Fruit fly (Drosophila melanogaster) whole organism, prepupa: ENCODE results near the gene mof.
A peak's percentile ranks its signal among the peaks of the same experiment; 100 is the strongest.

Experiments
- CG10631 ChIP-seq: fragments of 200-800 bp; sonication (Bioruptor generic); optimal IDR thresholded peaks from 2 replicates; lab custom pipeline; 2016; ENCODE audit warnings: missing biosample characterization, missing genetic modification characterization
- CG10669 ChIP-seq: fragments of 200-800 bp; sonication (Bioruptor generic); optimal IDR thresholded peaks from 3 replicates; lab custom pipeline; 2018; ENCODE audit warnings: missing biosample characterization, mild to moderate bottlenecking, missing genetic modification characterization, moderate library complexity
- CG11294 ChIP-seq: fragments of 200-800 bp; sonication (Bioruptor generic); IDR thresholded peaks from 2 replicates; pipeline ENCODE4 v1.3.6; 2022; ENCODE audit warnings: missing biosample characterization, missing genetic modification characterization
- CG11762 ChIP-seq: fragments of 200-800 bp; sonication (Bioruptor generic); optimal IDR thresholded peaks from 3 replicates; lab custom pipeline; 2016; ENCODE audit warnings: missing biosample characterization, missing genetic modification characterization; ENCODE audit not compliant: insufficient read depth
- CG11902 ChIP-seq: fragments of 200-800 bp; sonication (Bioruptor generic); optimal IDR thresholded peaks from 3 replicates; lab custom pipeline; 2016; ENCODE audit warnings: missing biosample characterization, missing genetic modification characterization
- CG15336 ChIP-seq: fragments of 200-800 bp; sonication (Bioruptor generic); IDR thresholded peaks from 2 replicates; pipeline ENCODE4 v1.3.6; 2022; ENCODE audit warnings: missing biosample characterization, missing genetic modification characterization
- CG16779 ChIP-seq: fragments of 200-800 bp; sonication (Bioruptor generic); optimal IDR thresholded peaks from 3 replicates; lab custom pipeline; 2017; ENCODE audit warnings: missing biosample characterization, mild to moderate bottlenecking, missing genetic modification characterization
- CG3032 ChIP-seq: fragments of 200-800 bp; optimal IDR thresholded peaks from 2 replicates; lab custom pipeline; 2019; ENCODE audit warnings: missing biosample characterization, mild to moderate bottlenecking, missing genetic modification characterization, moderate library complexity
- CG31627 ChIP-seq: fragments of 200-800 bp; sonication (Bioruptor generic); optimal IDR thresholded peaks from 3 replicates; lab custom pipeline; 2016; ENCODE audit warnings: missing biosample characterization, missing genetic modification characterization
- CG32006 ChIP-seq: fragments of 200-800 bp; sonication (Bioruptor generic); optimal IDR thresholded peaks from 3 replicates; lab custom pipeline; 2017; ENCODE audit warnings: missing biosample characterization, mild to moderate bottlenecking, missing genetic modification characterization
- CG34406 ChIP-seq: fragments of 200-800 bp; sonication (Bioruptor generic); optimal IDR thresholded peaks from 3 replicates; lab custom pipeline; 2016; ENCODE audit warnings: missing biosample characterization, missing genetic modification characterization
- CG3919 ChIP-seq: fragments of 200-800 bp; sonication (Bioruptor generic); optimal IDR thresholded peaks from 3 replicates; lab custom pipeline; 2016; ENCODE audit warnings: missing biosample characterization, missing genetic modification characterization
- CG4318 ChIP-seq: fragments of 200-800 bp; sonication (Bioruptor generic); optimal IDR thresholded peaks from 3 replicates; lab custom pipeline; 2017; ENCODE audit warnings: missing biosample characterization, mild to moderate bottlenecking, missing genetic modification characterization
- CG6163 ChIP-seq: fragments of 200-800 bp; sonication (Bioruptor generic); IDR thresholded peaks from 3 replicates; pipeline ENCODE4 v1.3.6; 2022; ENCODE audit warnings: missing biosample characterization, missing genetic modification characterization
- CG6276 ChIP-seq: fragments of 200-800 bp; sonication (Bioruptor generic); optimal IDR thresholded peaks from 2 replicates; lab custom pipeline; 2017; ENCODE audit warnings: missing biosample characterization, mild to moderate bottlenecking, missing genetic modification characterization
- CG6792 ChIP-seq: fragments of 200-800 bp; sonication (Bioruptor generic); optimal IDR thresholded peaks from 3 replicates; lab custom pipeline; 2016; ENCODE audit warnings: missing biosample characterization, missing genetic modification characterization
- CG6808 ChIP-seq: fragments of 200-800 bp; sonication (Bioruptor generic); optimal IDR thresholded peaks from 3 replicates; lab custom pipeline; 2017; ENCODE audit warnings: missing biosample characterization, missing genetic modification characterization, mild to moderate bottlenecking, moderate library complexity, missing genetic modification reagents
- CG7368 ChIP-seq: fragments of 200-800 bp; sonication (Bioruptor generic); optimal IDR thresholded peaks from 3 replicates; lab custom pipeline; 2016; ENCODE audit warnings: missing biosample characterization, missing genetic modification characterization
- CG8319 ChIP-seq: fragments of 200-800 bp; sonication (Bioruptor generic); optimal IDR thresholded peaks from 3 replicates; lab custom pipeline; 2016; ENCODE audit warnings: missing biosample characterization, missing genetic modification characterization
- CG8632 ChIP-seq: fragments of 200-800 bp; sonication (Bioruptor generic); optimal IDR thresholded peaks from 3 replicates; lab custom pipeline; 2016; ENCODE audit warnings: missing biosample characterization, missing genetic modification characterization
- Eip78C ChIP-seq: fragments of 200-800 bp; sonication (Bioruptor generic); peaks from one replicate; lab custom pipeline; 2016; ENCODE audit warnings: missing biosample characterization, missing genetic modification characterization
- Ets21C ChIP-seq: fragments of 200-800 bp; sonication (Bioruptor generic); optimal IDR thresholded peaks from 3 replicates; lab custom pipeline; 2016; ENCODE audit warnings: missing biosample characterization, missing genetic modification characterization
- Ets96B ChIP-seq: fragments of 200-800 bp; optimal IDR thresholded peaks from 2 replicates; lab custom pipeline; 2019; ENCODE audit warnings: missing biosample characterization, mild to moderate bottlenecking, missing genetic modification characterization, moderate library complexity
- Gug ChIP-seq: fragments of 200-800 bp; sonication (Bioruptor generic); IDR thresholded peaks from 2 replicates; pipeline ENCODE4 v1.3.6; 2022; ENCODE audit warnings: missing biosample characterization, missing genetic modification characterization
- Hr38 ChIP-seq: sonication (Bioruptor generic); optimal IDR thresholded peaks from 2 replicates; lab custom pipeline; 2016; ENCODE audit warnings: missing biosample characterization, missing genetic modification characterization
- Hr39 ChIP-seq: fragments of 200-800 bp; sonication (Bioruptor generic); optimal IDR thresholded peaks from 2 replicates; lab custom pipeline; 2016; ENCODE audit warnings: missing biosample characterization, missing genetic modification characterization
- Lpt ChIP-seq: fragments of 200-800 bp; sonication (Bioruptor generic); optimal IDR thresholded peaks from 3 replicates; lab custom pipeline; 2016; ENCODE audit warnings: missing biosample characterization, missing genetic modification characterization
- Met ChIP-seq: fragments of 200-800 bp; sonication (Bioruptor generic); optimal IDR thresholded peaks from 3 replicates; lab custom pipeline; 2016; ENCODE audit warnings: missing biosample characterization, missing genetic modification characterization
- Smox ChIP-seq: fragments of 200-800 bp; sonication (Bioruptor generic); optimal IDR thresholded peaks from 3 replicates; lab custom pipeline; 2016; ENCODE audit warnings: missing biosample characterization, missing genetic modification characterization
- Sox102F ChIP-seq: fragments of 200-800 bp; sonication (Bioruptor generic); optimal IDR thresholded peaks from 2 replicates; lab custom pipeline; 2016; ENCODE audit warnings: missing biosample characterization, mild to moderate bottlenecking, missing genetic modification characterization
- Sox14 ChIP-seq: fragments of 200-800 bp; sonication (Bioruptor generic); optimal IDR thresholded peaks from 3 replicates; lab custom pipeline; 2016; ENCODE audit warnings: missing biosample characterization, missing genetic modification characterization
- Sox15 ChIP-seq: fragments of 200-800 bp; sonication (Bioruptor generic); optimal IDR thresholded peaks from 3 replicates; lab custom pipeline; 2016; ENCODE audit warnings: missing biosample characterization, missing genetic modification characterization
- achi ChIP-seq: fragments of 200-800 bp; sonication (Bioruptor generic); optimal IDR thresholded peaks from 3 replicates; lab custom pipeline; 2016; ENCODE audit warnings: missing biosample characterization, missing genetic modification characterization
- acj6 ChIP-seq: fragments of 200-800 bp; sonication (Bioruptor generic); optimal IDR thresholded peaks from 3 replicates; lab custom pipeline; 2016; ENCODE audit warnings: missing biosample characterization, missing genetic modification characterization
- dsx ChIP-seq: fragments of 200-800 bp; optimal IDR thresholded peaks from 3 replicates; lab custom pipeline; 2019; ENCODE audit warnings: missing biosample characterization, mild to moderate bottlenecking, missing genetic modification characterization, moderate library complexity; ENCODE audit not compliant: poor library complexity, severe bottlenecking
- eg ChIP-seq: fragments of 200-800 bp; sonication (Bioruptor generic); IDR thresholded peaks from 3 replicates; pipeline ENCODE4 v1.3.6; 2022; ENCODE audit warnings: missing biosample characterization, missing genetic modification characterization
- esn ChIP-seq: fragments of 200-800 bp; sonication (Bioruptor generic); optimal IDR thresholded peaks from 2 replicates; lab custom pipeline; 2016; ENCODE audit warnings: missing biosample characterization, mild to moderate bottlenecking, missing genetic modification characterization, moderate library complexity
- fd59A ChIP-seq: fragments of 200-800 bp; sonication (Bioruptor generic); optimal IDR thresholded peaks from 2 replicates; lab custom pipeline; 2017; ENCODE audit warnings: missing biosample characterization, mild to moderate bottlenecking, missing genetic modification characterization, missing genetic modification reagents
- fkh ChIP-seq: fragments of 200-800 bp; sonication (Bioruptor generic); optimal IDR thresholded peaks from 3 replicates; lab custom pipeline; 2017; ENCODE audit warnings: missing biosample characterization, mild to moderate bottlenecking, missing genetic modification characterization, moderate library complexity
- net ChIP-seq: fragments of 200-800 bp; sonication (Bioruptor generic); optimal IDR thresholded peaks from 3 replicates; lab custom pipeline; 2016; ENCODE audit warnings: missing biosample characterization, missing genetic modification characterization
- pdm3 ChIP-seq: fragments of 200-800 bp; sonication (Bioruptor generic); optimal IDR thresholded peaks from 3 replicates; lab custom pipeline; 2016; ENCODE audit warnings: missing biosample characterization, missing genetic modification characterization
- salr ChIP-seq, 2 experiments: fragments of 200-800 bp; sonication (Bioruptor generic); optimal IDR thresholded peaks; 3 replicates each; lab custom pipeline; 2016 to 2018; ENCODE audit warnings: missing biosample characterization in 2 of 2, missing genetic modification characterization in 2 of 2, mild to moderate bottlenecking in 1 of 2
- svp ChIP-seq: fragments of 200-800 bp; sonication (Bioruptor generic); peaks from one replicate; lab custom pipeline; 2016; ENCODE audit warnings: missing biosample characterization, missing genetic modification characterization
- vri ChIP-seq: fragments of 200-800 bp; sonication (Bioruptor generic); optimal IDR thresholded peaks from 3 replicates; lab custom pipeline; 2016; ENCODE audit warnings: missing biosample characterization, mild to moderate bottlenecking, missing genetic modification characterization

The mof gene

DNA sequence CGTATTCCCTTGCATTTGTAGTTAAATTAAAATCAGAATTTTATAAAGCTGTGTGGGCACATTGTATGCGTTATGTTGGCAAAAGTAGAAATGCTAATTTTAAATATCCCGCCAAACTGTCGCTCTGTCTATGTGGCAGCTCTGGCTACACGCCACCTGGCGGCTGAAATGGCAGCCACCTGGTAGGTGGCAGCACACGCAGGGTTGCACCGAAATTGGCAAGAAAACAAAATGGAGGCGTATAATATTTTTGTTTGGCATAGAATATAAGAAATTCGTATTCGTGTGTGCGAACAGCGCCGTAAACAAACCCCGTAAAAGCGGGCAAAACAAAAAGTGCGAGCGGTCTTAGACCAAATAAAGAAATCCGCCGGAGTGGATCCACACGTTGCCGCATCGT is 31.3 kb upstream of the mof start, which contains the start of gene CG12236 (continued):
- TF ChIP-seq CG4318 (GFP tag; lab: Kevin White, UChicago) (no peak), Hr38 (GFP tag; lab: Kevin White, UChicago) (no peak), Lpt (GFP tag; lab: Kevin White, UChicago) (no peak), CG11762 (no peak), salr (GFP tag; optimal IDR thresholded peaks at IDR 0.05; lab: Kevin White, UChicago) (no peak), Sox14 (peak; percentile 46), Eip78C (GFP tag; lab: Kevin White, UChicago) (peak; percentile 48), fkh (GFP tag; lab: Kevin White, UChicago) (no peak), pdm3 (GFP tag; lab: Kevin White, UChicago) (no peak), Smox (GFP tag; lab: Kevin White, UChicago) (no peak), Sox102F (GFP tag; lab: Kevin White, UChicago) (no peak), CG16779 (tag; lab: Kevin White, UChicago) (no peak), acj6 (GFP tag; lab: Kevin White, UChicago) (no peak), Ets21C (no peak), CG6808 (GFP tag; lab: Kevin White, UChicago) (peak; percentile 21), CG6276 (no peak), Met (GFP tag; lab: Kevin White, UChicago) (peak; percentile 24), fd59A (GFP tag; lab: Kevin White, UChicago) (no peak), CG34406 (no peak), CG3919 (GFP tag; lab: Kevin White, UChicago) (peak; percentile 33), CG8319 (GFP tag; lab: Kevin White, UChicago) (no peak), eg (GFP tag; lab: Robert Waterston, UW) (0 out of 3 replicates have a peak, but pooled peaks have one; percentile 32), achi (GFP tag; lab: Kevin White, UChicago) (no peak), CG3032 (peak; percentile 26), Hr39 (GFP tag; lab: Kevin White, UChicago) (peak; percentile 43)

DNA sequence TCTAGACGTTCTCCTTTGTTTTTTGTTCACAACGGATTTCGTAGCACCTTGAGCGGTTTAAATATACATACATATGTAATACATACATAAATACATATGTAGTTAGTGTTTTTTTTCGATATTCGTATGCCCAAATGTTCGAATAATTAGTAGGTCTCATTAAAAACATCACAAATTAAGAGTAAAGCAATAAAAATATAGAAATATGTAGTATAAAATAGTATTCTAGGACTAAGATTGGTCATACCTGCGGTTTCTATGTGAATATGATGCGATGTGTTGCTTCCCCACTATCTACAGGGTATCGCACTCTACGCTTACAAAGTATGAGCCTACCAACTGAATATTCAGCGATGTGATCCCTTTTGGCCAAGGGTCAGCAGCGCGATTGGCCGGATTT is 28.8 kb upstream of the mof start, which contains the start of gene CG4020:
Gene CG4020, plus strand, starts transcription at position 301 of the 400 bp plus-strand sequence.
- TF ChIP-seq CG6163 = no peak
- TF ChIP-seq svp (GFP tag; lab: Kevin White, UChicago) = peak; percentile 55
- TF ChIP-seq dsx (GFP tag; lab: Kevin White, UChicago) = peak; percentile 5

DNA sequence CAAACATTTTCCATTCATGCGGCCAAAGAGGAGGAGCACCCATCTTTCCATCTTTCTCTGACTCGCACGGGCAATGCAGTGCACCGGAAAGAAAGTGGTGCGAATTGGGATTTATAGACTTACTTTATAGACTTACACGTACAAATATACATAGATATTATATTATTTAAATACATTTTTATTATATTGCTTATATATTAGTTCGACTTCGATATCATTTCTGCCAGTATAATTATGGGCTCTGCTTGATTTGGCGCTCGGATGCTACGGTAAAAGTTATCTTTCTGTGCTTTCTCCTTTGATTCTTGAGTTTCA is 28.4 kb upstream of the mof start:
- TF ChIP-seq CG6808 (GFP tag; lab: Kevin White, UChicago) = peak; percentile 4
- peak; percentile 61 for TF ChIP-seq Eip78C (GFP tag; lab: Kevin White, UChicago)
- TF ChIP-seq achi (GFP tag; lab: Kevin White, UChicago) = peak; percentile 32
- no peak for TF ChIP-seq Sox14
- TF ChIP-seq salr (GFP tag; optimal IDR thresholded peaks at IDR 0.05; lab: Kevin White, UChicago) = no peak
- TF ChIP-seq CG15336 (GFP tag; lab: Robert Waterston, UW) = peak; percentile 45
- peak; percentile 62 for TF ChIP-seq CG32006 (GFP tag; lab: Kevin White, UChicago)
- no peak for TF ChIP-seq Ets96B
- peak; percentile 7 for TF ChIP-seq Met (GFP tag; lab: Kevin White, UChicago)
- peak; percentile 11 for TF ChIP-seq CG10631 (GFP tag; lab: Kevin White, UChicago)
- TF ChIP-seq acj6 (GFP tag; lab: Kevin White, UChicago) = peak; percentile 13
- TF ChIP-seq CG6792 (GFP tag; lab: Kevin White, UChicago) = no peak
- peak; percentile 8 for TF ChIP-seq CG3919 (GFP tag; lab: Kevin White, UChicago)

DNA sequence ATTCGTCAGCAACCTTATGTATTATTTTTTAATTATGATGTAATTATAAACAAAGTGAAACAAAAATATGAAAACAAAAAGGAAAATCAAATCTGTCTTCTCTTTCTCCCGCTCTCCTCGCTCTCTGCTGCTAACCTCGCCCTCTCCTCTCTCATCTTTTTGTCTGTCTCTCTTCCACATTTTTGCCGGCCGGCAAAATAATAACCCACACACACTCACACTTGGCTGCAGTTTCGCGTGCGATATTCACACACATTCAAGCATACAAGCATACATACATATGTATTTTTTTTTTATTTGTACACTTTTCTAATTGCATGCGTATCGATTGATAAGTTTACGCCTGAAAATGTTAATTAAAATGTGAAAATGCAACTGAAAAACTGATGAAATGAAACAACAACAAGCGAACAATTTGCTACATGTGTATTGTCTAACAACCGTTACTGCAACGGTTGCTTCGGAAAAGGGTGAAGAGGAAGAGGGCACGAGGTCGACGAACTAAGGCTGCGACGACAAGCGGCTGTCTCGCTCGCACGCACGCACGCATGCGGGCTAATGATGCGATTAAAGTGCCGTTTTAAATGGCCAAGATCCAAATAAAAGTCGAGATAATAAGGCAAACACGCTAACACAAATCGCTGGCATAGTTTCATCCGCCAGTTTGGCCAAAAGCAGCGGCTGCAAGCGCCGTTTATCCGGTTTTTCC is 27.9 kb upstream of the mof start:
- TF ChIP-seq dsx (GFP tag; lab: Kevin White, UChicago) (no peak), CG3032 (no peak), CG8632 (GFP tag; lab: Kevin White, UChicago) (no peak), CG7368 (GFP tag; lab: Kevin White, UChicago) (no peak), CG6276 (no peak), Smox (GFP tag; lab: Kevin White, UChicago) (no peak), CG10669 (GFP tag; lab: Kevin White, UChicago) (no peak), Gug (no peak), Sox15 (GFP tag; lab: Kevin White, UChicago) (no peak), CG31627 (no peak), Hr38 (GFP tag; lab: Kevin White, UChicago) (no peak), esn (GFP tag; lab: Kevin White, UChicago) (no peak), CG11902 (GFP tag; lab: Kevin White, UChicago) (no peak), fkh (GFP tag; lab: Kevin White, UChicago) (no peak), salr (GFP tag; optimal IDR thresholded peaks at IDR 0.05; lab: Kevin White, UChicago) (no peak), Sox14 (no peak), net (GFP tag; lab: Kevin White, UChicago) (no peak), CG11294 (GFP tag; lab: Robert Waterston, UW) (no peak), CG6163 (0 out of 3 replicates have a peak, but pooled peaks have one; percentile 38), CG8319 (GFP tag; lab: Kevin White, UChicago) (no peak), Eip78C (GFP tag; lab: Kevin White, UChicago) (peak; percentile 60), vri (GFP tag; lab: Kevin White, UChicago) (peak; percentile 91)
